Fruit fly (Drosophila melanogaster) whole organism, embryonic: ENCODE results near the gene Lim1.

ENCODE experiments used
- Abd-B ChIP-seq: fragments of 200-800 bp; sonication (Bioruptor generic); optimal IDR thresholded peaks from 2 replicates; lab custom pipeline; 2018; ENCODE audit warnings: missing biosample characterization, mild to moderate bottlenecking, missing genetic modification characterization, moderate library complexity
- Ada2b ChIP-seq: fragments of 200-800 bp; sonication (Bioruptor generic); IDR thresholded peaks from 2 replicates; pipeline ENCODE4 v1.3.6; 2022; ENCODE audit warnings: missing biosample characterization, missing genetic modification characterization
- Adf1 ChIP-seq: fragments of 200-800 bp; sonication (Bioruptor generic); IDR thresholded peaks from 2 replicates; pipeline ENCODE4 v1.3.6; 2022; ENCODE audit warnings: missing biosample characterization, missing genetic modification characterization
- Bdp1 ChIP-seq: fragments of 200-800 bp; sonication (Bioruptor generic); optimal IDR thresholded peaks from 3 replicates; lab custom pipeline; 2016; ENCODE audit warnings: missing biosample characterization, missing genetic modification characterization
- CG11398 ChIP-seq: fragments of 200-800 bp; sonication (Bioruptor generic); optimal IDR thresholded peaks from 2 replicates; lab custom pipeline; 2016; ENCODE audit warnings: missing biosample characterization, missing genetic modification characterization
- CG15601 ChIP-seq: fragments of 200-800 bp; sonication (Bioruptor generic); optimal IDR thresholded peaks from 3 replicates; lab custom pipeline; 2019; ENCODE audit warnings: missing biosample characterization, mild to moderate bottlenecking, missing genetic modification characterization, moderate library complexity
- CG15696 ChIP-seq: fragments of 200-800 bp; sonication (Bioruptor generic); optimal IDR thresholded peaks from 2 replicates; lab custom pipeline; 2019; ENCODE audit warnings: missing biosample characterization, mild to moderate bottlenecking, missing genetic modification characterization, moderate library complexity
- CG17328 ChIP-seq: fragments of 200-800 bp; sonication (Bioruptor generic); IDR thresholded peaks from 2 replicates; pipeline ENCODE4 v1.3.6; 2022; ENCODE audit warnings: missing biosample characterization, missing genetic modification characterization
- CG17912 ChIP-seq: fragments of 200-800 bp; sonication (Bioruptor generic); optimal IDR thresholded peaks from 2 replicates; lab custom pipeline; 2018; ENCODE audit warnings: missing biosample characterization, mild to moderate bottlenecking, missing genetic modification characterization
- CG18599 ChIP-seq: fragments of 200-800 bp; sonication (Bioruptor generic); optimal IDR thresholded peaks from 3 replicates; lab custom pipeline; 2017; ENCODE audit warnings: missing biosample characterization, missing genetic modification characterization, mild to moderate bottlenecking, moderate library complexity, missing genetic modification reagents
- CG31365 ChIP-seq: fragments of 200-800 bp; sonication (Bioruptor generic); optimal IDR thresholded peaks from 2 replicates; lab custom pipeline; 2018; ENCODE audit warnings: missing biosample characterization, mild to moderate bottlenecking, missing genetic modification characterization
- CG31441 ChIP-seq: fragments of 200-800 bp; sonication (Bioruptor generic); IDR thresholded peaks from 2 replicates; pipeline ENCODE4 v1.3.6; 2022; ENCODE audit warnings: missing biosample characterization, missing genetic modification characterization
- CG3281 ChIP-seq: fragments of 200-800 bp; sonication (Bioruptor generic); optimal IDR thresholded peaks from 3 replicates; lab custom pipeline; 2017; ENCODE audit warnings: missing biosample characterization, mild to moderate bottlenecking, missing genetic modification characterization
- CG8388 ChIP-seq: fragments of 200-800 bp; sonication (Bioruptor generic); optimal IDR thresholded peaks from 2 replicates; lab custom pipeline; 2019; ENCODE audit warnings: missing biosample characterization, mild to moderate bottlenecking, missing genetic modification characterization, moderate library complexity
- Camta ChIP-seq: fragments of 200-800 bp; sonication (Bioruptor generic); optimal IDR thresholded peaks from 2 replicates; lab custom pipeline; 2016; ENCODE audit warnings: missing biosample characterization, missing genetic modification characterization
- CrebB ChIP-seq: fragments of 200-800 bp; sonication (Bioruptor generic); optimal IDR thresholded peaks from 3 replicates; lab custom pipeline; 2018; ENCODE audit warnings: missing biosample characterization, mild to moderate bottlenecking, missing genetic modification characterization
- Dek ChIP-seq: fragments of 200-800 bp; sonication (Bioruptor generic); optimal IDR thresholded peaks from 3 replicates; lab custom pipeline; 2019; ENCODE audit warnings: missing biosample characterization, mild to moderate bottlenecking, missing genetic modification characterization, moderate library complexity
- Doc2 ChIP-seq: fragments of 200-800 bp; sonication (Bioruptor generic); IDR thresholded peaks from 2 replicates; pipeline ENCODE4 v1.3.6; 2022; ENCODE audit warnings: missing biosample characterization, missing genetic modification characterization
- Fer3 ChIP-seq: fragments of 200-800 bp; sonication (Bioruptor generic); optimal IDR thresholded peaks from 2 replicates; lab custom pipeline; 2018; ENCODE audit warnings: missing biosample characterization, mild to moderate bottlenecking, missing genetic modification characterization, moderate library complexity
- GATAe ChIP-seq: fragments of 200-800 bp; sonication (Bioruptor generic); conservative IDR thresholded peaks from 2 replicates; pipeline ENCODE4 v1.3.6; 2022; ENCODE audit warnings: missing biosample characterization, missing genetic modification characterization
- HLH3B ChIP-seq: fragments of 200-800 bp; sonication (Bioruptor generic); IDR thresholded peaks from 2 replicates; pipeline ENCODE4 v1.3.6; 2022; ENCODE audit warnings: missing biosample characterization, missing genetic modification characterization
- HmgD ChIP-seq: fragments of 200-800 bp; sonication (Bioruptor generic); optimal IDR thresholded peaks from 3 replicates; lab custom pipeline; 2016; ENCODE audit warnings: missing biosample characterization, missing genetic modification characterization
- Hr3 ChIP-seq: fragments of 200-800 bp; sonication (Bioruptor generic); optimal IDR thresholded peaks from 3 replicates; lab custom pipeline; 2016; ENCODE audit warnings: missing biosample characterization, missing genetic modification characterization
- MTF-1 ChIP-seq: fragments of 200-800 bp; sonication (Bioruptor generic); optimal IDR thresholded peaks from 2 replicates; lab custom pipeline; 2018; ENCODE audit warnings: missing biosample characterization, mild to moderate bottlenecking, missing genetic modification characterization, borderline replicate concordance
- Mad ChIP-seq: fragments of 200-800 bp; sonication (Bioruptor generic); optimal IDR thresholded peaks from 2 replicates; lab custom pipeline; 2016; ENCODE audit warnings: missing biosample characterization, missing genetic modification characterization
- Nf-YB ChIP-seq: fragments of 200-800 bp; sonication (Bioruptor generic); optimal IDR thresholded peaks from 3 replicates; lab custom pipeline; 2019; ENCODE audit warnings: missing biosample characterization, mild to moderate bottlenecking, missing genetic modification characterization, moderate library complexity
- Rx ChIP-seq: fragments of 200-800 bp; sonication (Bioruptor generic); IDR thresholded peaks from 2 replicates; pipeline ENCODE4 v1.3.6; 2022; ENCODE audit warnings: missing biosample characterization, missing genetic modification characterization
- Sox102F ChIP-seq: fragments of 200-800 bp; sonication (Bioruptor generic); optimal IDR thresholded peaks from 2 replicates; lab custom pipeline; 2018; ENCODE audit warnings: missing biosample characterization, mild to moderate bottlenecking, missing genetic modification characterization, moderate library complexity
- Spps ChIP-seq: fragments of 200-800 bp; sonication (Bioruptor generic); optimal IDR thresholded peaks from 2 replicates; lab custom pipeline; 2018; ENCODE audit warnings: missing biosample characterization, mild to moderate bottlenecking, missing genetic modification characterization
- bcd ChIP-seq: fragments of 200-800 bp; sonication (Bioruptor generic); optimal IDR thresholded peaks from 2 replicates; lab custom pipeline; 2017; ENCODE audit warnings: missing biosample characterization, mild to moderate bottlenecking, missing genetic modification characterization
- bowl ChIP-seq: fragments of 200-800 bp; sonication (Bioruptor generic); IDR thresholded peaks from 2 replicates; pipeline ENCODE4 v1.3.6; 2022; ENCODE audit warnings: missing biosample characterization, missing genetic modification characterization
- cg ChIP-seq: fragments of 200-800 bp; sonication (Bioruptor generic); optimal IDR thresholded peaks from 3 replicates; lab custom pipeline; 2019; ENCODE audit warnings: missing biosample characterization, mild to moderate bottlenecking, missing genetic modification characterization, moderate library complexity
- ci ChIP-seq: fragments of 200-800 bp; sonication (Bioruptor generic); IDR thresholded peaks from 3 replicates; pipeline ENCODE4 v1.3.6; 2022; ENCODE audit warnings: missing biosample characterization, missing genetic modification characterization
- corto ChIP-seq: fragments of 200-800 bp; sonication (Bioruptor generic); optimal IDR thresholded peaks from 2 replicates; lab custom pipeline; 2016; ENCODE audit warnings: missing biosample characterization, mild to moderate bottlenecking, missing genetic modification characterization, moderate library complexity
- ems ChIP-seq: fragments of 200-800 bp; sonication (Bioruptor generic); optimal IDR thresholded peaks from 3 replicates; lab custom pipeline; 2016; ENCODE audit warnings: missing biosample characterization, missing genetic modification characterization
- gem ChIP-seq: fragments of 200-800 bp; sonication (Bioruptor generic); optimal IDR thresholded peaks from 2 replicates; lab custom pipeline; 2019; ENCODE audit warnings: missing biosample characterization, mild to moderate bottlenecking, missing genetic modification characterization, moderate library complexity
- gsb ChIP-seq: fragments of 200-800 bp; sonication (Bioruptor generic); IDR thresholded peaks from 2 replicates; pipeline ENCODE4 v1.3.6; 2022; ENCODE audit warnings: missing biosample characterization, missing genetic modification characterization
- kni ChIP-seq: fragments of 200-800 bp; sonication (Bioruptor generic); optimal IDR thresholded peaks from 3 replicates; lab custom pipeline; 2017; ENCODE audit warnings: mild to moderate bottlenecking, missing biosample characterization, missing genetic modification reagents, missing genetic modification characterization
- lov ChIP-seq, 2 experiments: fragments of 200-800 bp in 1 of 2; fragments of >200 bp in 1 of 2; sonication (Bioruptor generic) in 1 of 2; IDR thresholded peaks in 1 of 2; optimal IDR thresholded peaks in 1 of 2; 2 replicates in 1 of 2; 3 replicates in 1 of 2; pipeline versions ENCODE4 v1.3.6 to Lab custom; 2017 to 2022; ENCODE audit warnings: missing biosample characterization in 1 of 2, missing genetic modification characterization in 1 of 2
- mam ChIP-seq: fragments of 200-800 bp; sonication (Bioruptor generic); optimal IDR thresholded peaks from 3 replicates; lab custom pipeline; 2016; ENCODE audit warnings: missing biosample characterization, missing genetic modification characterization
- pan ChIP-seq, 4 experiments: fragments of >200 bp in 3 of 4; fragments of 200-800 bp in 1 of 4; sonication (Bioruptor generic) in 1 of 4; optimal IDR thresholded peaks in 3 of 4; IDR thresholded peaks in 1 of 4; 2 replicates each; pipeline versions ENCODE4 v1.3.6 to Lab custom; 2017 to 2022; ENCODE audit warnings: missing biosample characterization in 2 of 4, missing genetic modification characterization in 2 of 4, mixed read lengths in 1 of 4
- pzg ChIP-seq: fragments of 200-800 bp; sonication (Bioruptor generic); optimal IDR thresholded peaks from 3 replicates; lab custom pipeline; 2018; ENCODE audit warnings: missing biosample characterization, mild to moderate bottlenecking, missing genetic modification characterization, moderate library complexity
- scrt ChIP-seq: fragments of 200-800 bp; sonication (Bioruptor generic); optimal IDR thresholded peaks from 2 replicates; lab custom pipeline; 2018; ENCODE audit warnings: missing biosample characterization, mild to moderate bottlenecking, missing genetic modification characterization, moderate library complexity
- sd ChIP-seq: fragments of 200-800 bp; sonication (Bioruptor generic); optimal IDR thresholded peaks from 3 replicates; lab custom pipeline; 2018; ENCODE audit warnings: missing biosample characterization, mild to moderate bottlenecking, missing genetic modification characterization, moderate library complexity
- sim ChIP-seq: fragments of 200-800 bp; sonication (Bioruptor generic); IDR thresholded peaks from 2 replicates; pipeline ENCODE4 v1.3.6; 2022; ENCODE audit warnings: missing biosample characterization, missing genetic modification characterization
- tap ChIP-seq: fragments of 200-800 bp; optimal IDR thresholded peaks from 3 replicates; lab custom pipeline; 2019; ENCODE audit warnings: missing biosample characterization, mild to moderate bottlenecking, missing genetic modification characterization, moderate library complexity
- vnd ChIP-seq: fragments of 200-800 bp; sonication (Bioruptor generic); IDR thresholded peaks from 3 replicates; pipeline ENCODE4 v1.3.6; 2022; ENCODE audit warnings: missing biosample characterization, missing genetic modification characterization; ENCODE audit not compliant: partially characterized antibody
- yki ChIP-seq: fragments of >200 bp; optimal IDR thresholded peaks from 3 replicates; lab custom pipeline; 2018
- zfh1 ChIP-seq: fragments of 200-800 bp; sonication (Bioruptor generic); IDR thresholded peaks from 3 replicates; pipeline ENCODE4 v1.3.6; 2022; ENCODE audit warnings: missing biosample characterization, missing genetic modification characterization

Lim1 gene

DNA sequence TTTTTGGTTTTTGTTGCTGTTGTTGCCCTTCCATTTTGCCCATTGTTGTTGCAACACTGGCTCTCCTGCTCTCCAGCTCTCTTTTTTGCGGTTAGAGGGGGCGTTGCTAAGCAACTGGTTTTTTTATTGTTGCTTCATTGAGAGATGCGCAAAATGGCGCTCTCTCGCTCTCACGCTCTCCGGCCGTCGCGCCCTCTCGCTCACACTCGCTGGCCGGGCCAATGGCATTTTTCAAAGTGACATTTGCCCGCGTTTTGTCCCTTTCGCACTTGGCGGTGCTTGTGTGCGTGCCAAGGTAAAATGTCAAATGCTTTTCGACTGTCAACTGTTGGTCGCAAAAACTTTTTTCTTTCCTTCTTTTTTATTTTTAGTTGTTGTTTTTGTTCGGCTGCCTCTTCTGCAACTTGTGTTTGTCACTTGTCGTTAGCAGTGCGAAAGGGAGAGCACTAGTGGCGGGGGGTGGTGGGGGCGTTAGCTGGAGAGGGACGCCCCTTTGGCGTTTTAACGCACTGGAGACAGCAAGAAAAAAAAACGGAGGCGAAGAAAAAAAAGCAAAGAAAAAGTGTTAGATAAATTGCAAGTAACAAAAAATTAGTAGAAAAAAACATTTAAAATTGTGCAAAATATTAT lies 1.1 kb upstream of the Lim1 start (continued):
- no peak for TF ChIP-seq HLH3B (GFP tag; lab: Robert Waterston, UW)
- TF ChIP-seq Adf1 = peak; percentile 89
- no peak for TF ChIP-seq zfh1 (GFP tag; lab: Robert Waterston, UW)
- no peak for TF ChIP-seq pan (optimal IDR thresholded peaks at IDR 0.05; lab: Kevin White, UChicago)
- no peak for TF ChIP-seq pan (GFP tag; optimal IDR thresholded peaks at IDR 0.05 in 1 of 2, IDR thresholded peaks at IDR 0.05 in 1 of 2)
- TF ChIP-seq vnd = no peak
- no peak for TF ChIP-seq CG31441 (GFP tag; lab: Robert Waterston, UW)
- no peak for TF ChIP-seq Rx (GFP tag; lab: Robert Waterston, UW)
- no peak for TF ChIP-seq Dek (tag; lab: Kevin White, UChicago)
- TF ChIP-seq CG8388 (GFP tag; lab: Kevin White, UChicago) = no peak
- peak; percentile 4 for TF ChIP-seq yki (lab: Kevin White, UChicago)
- no peak for TF ChIP-seq CG17328
- TF ChIP-seq mam (GFP tag; lab: Kevin White, UChicago) = no peak
- TF ChIP-seq cg (GFP tag; lab: Kevin White, UChicago) = peak; percentile 69
- no peak for TF ChIP-seq HmgD (GFP tag; lab: Kevin White, UChicago)
- no peak for TF ChIP-seq tap
- peak; percentile 38 for TF ChIP-seq sd (tag; lab: Kevin White, UChicago)
- no peak for TF ChIP-seq Sox102F
- no peak for TF ChIP-seq Mad
- TF ChIP-seq Camta (GFP tag; lab: Kevin White, UChicago) = no peak
- no peak for TF ChIP-seq ems (GFP tag; lab: Kevin White, UChicago)
- TF ChIP-seq CG15601 = no peak
- no peak for TF ChIP-seq sim (GFP tag; lab: Robert Waterston, UW)
- no peak for TF ChIP-seq GATAe (GFP tag; lab: Robert Waterston, UW)
- no peak for TF ChIP-seq MTF-1 (GFP tag; lab: Kevin White, UChicago)
- TF ChIP-seq CG17912 (GFP tag; lab: Kevin White, UChicago) = no peak
- no peak for TF ChIP-seq kni
- no peak for TF ChIP-seq bcd
- TF ChIP-seq ci = 0 out of 3 replicates have a peak, but pooled peaks have one; percentile 42
- no peak for TF ChIP-seq Bdp1 (GFP tag; lab: Kevin White, UChicago)
- no peak for TF ChIP-seq CG15696 (tag; lab: Kevin White, UChicago)
- TF ChIP-seq Hr3 (GFP tag; lab: Kevin White, UChicago) = no peak
- TF ChIP-seq CrebB (tag; lab: Kevin White, UChicago) = no peak
- TF ChIP-seq lov (optimal IDR thresholded peaks at IDR 0.05; lab: Kevin White, UChicago) = no peak
- TF ChIP-seq lov (GFP tag; IDR thresholded peaks at IDR 0.05; lab: Robert Waterston, UW) = no peak
- TF ChIP-seq gsb (GFP tag; lab: Robert Waterston, UW) = no peak
- TF ChIP-seq Doc2 (GFP tag; lab: Robert Waterston, UW) = no peak
- TF ChIP-seq Ada2b (GFP tag; lab: Robert Waterston, UW) = no peak
- TF ChIP-seq corto (GFP tag; lab: Kevin White, UChicago) = no peak
- TF ChIP-seq Fer3 (tag; lab: Kevin White, UChicago) = no peak
- TF ChIP-seq bowl (GFP tag; lab: Robert Waterston, UW) = no peak
- peak; percentile 73 for TF ChIP-seq scrt
- peak; percentile 5 for TF ChIP-seq Abd-B (GFP tag; lab: Kevin White, UChicago)
- no peak for TF ChIP-seq pzg (GFP tag; lab: Kevin White, UChicago)
- peak; percentile 98 for TF ChIP-seq Nf-YB
- TF ChIP-seq CG3281 (GFP tag; lab: Kevin White, UChicago) = no peak
- TF ChIP-seq Spps = no peak
- TF ChIP-seq CG18599 (GFP tag; lab: Kevin White, UChicago) = no peak
- no peak for TF ChIP-seq gem
- TF ChIP-seq CG11398 (GFP tag; lab: Kevin White, UChicago) = no peak
- TF ChIP-seq CG31365 (tag; lab: Kevin White, UChicago) = no peak
